Worm (Caenorhabditis elegans): ENCODE data around the gene gid-2.

The gid-2 gene

ce11 chrX:2419777-2420176, 19.0 kb downstream of the gid-2 start, which contains the start of gene glr-7:
glr-7 (minus strand) TSS chrX:2419877.
- TF ChIP-seq sup-37 (GFP tag; optimal IDR thresholded peaks at IDR 0.05) = no peak
- no peak for TF ChIP-seq fkh-8 (tag; optimal IDR thresholded peaks at IDR 0.05)
- TF ChIP-seq hlh-4 (tag; optimal IDR thresholded peaks at IDR 0.05) = no peak
- TF ChIP-seq ceh-63 (GFP tag; optimal IDR thresholded peaks at IDR 0.05) = no peak
- TF ChIP-seq sox-4 (tag; optimal IDR thresholded peaks at IDR 0.05) = no peak
- TF ChIP-seq nhr-11 (tag; optimal IDR thresholded peaks at IDR 0.05) = no peak
- no peak for TF ChIP-seq zip-4 (GFP tag; optimal IDR thresholded peaks at IDR 0.05)
- TF ChIP-seq ztf-11 (tag; optimal IDR thresholded peaks at IDR 0.05) = no peak
- no peak for TF ChIP-seq unc-130 (tag; optimal IDR thresholded peaks at IDR 0.05)
- TF ChIP-seq ama-1 (optimal IDR thresholded peaks at IDR 0.05) = no peak
- no peak for TF ChIP-seq nhr-85 (tag)
- no peak for TF ChIP-seq aha-1 (tag; optimal IDR thresholded peaks at IDR 0.05)

ce11 chrX:2413277-2413676, 25.5 kb downstream of the gid-2 start, which contains the start of gene hlh-15:
hlh-15 (minus strand) TSS chrX:2413377.
- TF ChIP-seq ama-1 (optimal IDR thresholded peaks at IDR 0.05) = no peak
- no peak for TF ChIP-seq fkh-4 (tag; optimal IDR thresholded peaks at IDR 0.05; ENCODE audit: borderline replicate concordance)
- no peak for TF ChIP-seq jun-1 (tag; optimal IDR thresholded peaks at IDR 0.05)
- TF ChIP-seq sup-37 (GFP tag; optimal IDR thresholded peaks at IDR 0.05) = no peak
- TF ChIP-seq vab-15 (tag; optimal IDR thresholded peaks at IDR 0.05) = no peak
- TF ChIP-seq zip-4 (GFP tag; optimal IDR thresholded peaks at IDR 0.05) = no peak
- no peak for TF ChIP-seq C34B4.2 (tag; optimal IDR thresholded peaks at IDR 0.05)
- TF ChIP-seq mdl-1 (tag; optimal IDR thresholded peaks at IDR 0.05) = no peak

- TF ChIP-seq elt-2 (tag; optimal IDR thresholded peaks at IDR 0.05) (peak; percentile 27), aly-2 (tag; optimal IDR thresholded peaks at IDR 0.05) (no peak)
Observed at ce11 chrX:2410978-2411377, 27.8 kb downstream of the gid-2 start.

- TF ChIP-seq lsy-2 (tag; optimal IDR thresholded peaks at IDR 0.05) (no peak), lin-35 (GFP tag; optimal IDR thresholded peaks at IDR 0.05) (no peak), nhr-90 (tag; optimal IDR thresholded peaks at IDR 0.05; ENCODE audit: poor library complexity) (no peak), nhr-76 (tag; optimal IDR thresholded peaks at IDR 0.05) (no peak), ets-5 (GFP tag; IDR thresholded peaks at IDR 0.05) (no peak), nhr-84 (tag; optimal IDR thresholded peaks at IDR 0.05) (no peak), mef-2 (tag; optimal IDR thresholded peaks at IDR 0.05) (no peak), ceh-90 (tag; optimal IDR thresholded peaks at IDR 0.05) (no peak), zip-4 (GFP tag; optimal IDR thresholded peaks at IDR 0.05) (no peak), unc-98 (GFP tag; IDR thresholded peaks at IDR 0.05) (no peak), unc-30 (tag; optimal IDR thresholded peaks at IDR 0.05) (no peak), nhr-71 (tag; optimal IDR thresholded peaks at IDR 0.05) (no peak), hpl-2 (GFP tag; optimal IDR thresholded peaks at IDR 0.05) (no peak), C34B4.2 (tag; optimal IDR thresholded peaks at IDR 0.05) (no peak)
Observed at ce11 chrX:2409243-2409741, 29.5 kb downstream of the gid-2 start, which contains the start of the genes C43H6.12 and trpp-12. C43H6.12 (plus strand) TSS chrX:2409607. trpp-12 (plus strand) TSS chrX:2409691.

- TF ChIP-seq sup-37 (GFP tag; optimal IDR thresholded peaks at IDR 0.05) (no peak), nhr-85 (tag) (peak; percentile 56)
Observed at ce11 chrX:2407167-2407566, 31.6 kb downstream of the gid-2 start, which contains the start of gene mtpn-1. mtpn-1 (plus strand) TSS chrX:2407467.

- TF ChIP-seq ceh-82 (tag; optimal IDR thresholded peaks at IDR 0.05) (no peak), elt-2 (tag; optimal IDR thresholded peaks at IDR 0.05) (no peak), dsc-1 (tag; optimal IDR thresholded peaks at IDR 0.05) (no peak), nhr-71 (tag; optimal IDR thresholded peaks at IDR 0.05) (no peak), ama-1 (optimal IDR thresholded peaks at IDR 0.05) (no peak), swsn-7 (tag; optimal IDR thresholded peaks at IDR 0.05) (no peak), pqm-1 (tag; optimal IDR thresholded peaks at IDR 0.05) (no peak), nhr-84 (tag; optimal IDR thresholded peaks at IDR 0.05) (no peak), Y116A8C.19 (tag; optimal IDR thresholded peaks at IDR 0.05; ENCODE audit: borderline replicate concordance) (no peak), hpl-2 (GFP tag; optimal IDR thresholded peaks at IDR 0.05) (no peak), lin-15B (tag; optimal IDR thresholded peaks at IDR 0.05) (no peak), lin-13 (GFP tag; optimal IDR thresholded peaks at IDR 0.05) (no peak), nhr-90 (tag; optimal IDR thresholded peaks at IDR 0.05; ENCODE audit: poor library complexity) (no peak), egl-27 (tag; optimal IDR thresholded peaks at IDR 0.05) (no peak), zag-1 (tag; optimal IDR thresholded peaks at IDR 0.05) (no peak), efl-1 (optimal IDR thresholded peaks at IDR 0.05) (no peak), efl-1 (GFP tag; optimal IDR thresholded peaks at IDR 0.05 in 1 of 2) (no peak), ceh-88 (GFP tag; IDR thresholded peaks at IDR 0.05) (no peak), mab-9 (GFP tag; IDR thresholded peaks at IDR 0.05) (no peak)
Observed at ce11 chrX:2403724-2404123, 35.0 kb downstream of the gid-2 start, which contains the start of gene C43H6.4. C43H6.4 (plus strand) TSS chrX:2404024.
